Worm (Caenorhabditis elegans): ENCODE measurements around the gene srd-36.
A peak's percentile ranks its signal among the peaks of the same experiment; 100 is the strongest.

Gene srd-36

DNA sequence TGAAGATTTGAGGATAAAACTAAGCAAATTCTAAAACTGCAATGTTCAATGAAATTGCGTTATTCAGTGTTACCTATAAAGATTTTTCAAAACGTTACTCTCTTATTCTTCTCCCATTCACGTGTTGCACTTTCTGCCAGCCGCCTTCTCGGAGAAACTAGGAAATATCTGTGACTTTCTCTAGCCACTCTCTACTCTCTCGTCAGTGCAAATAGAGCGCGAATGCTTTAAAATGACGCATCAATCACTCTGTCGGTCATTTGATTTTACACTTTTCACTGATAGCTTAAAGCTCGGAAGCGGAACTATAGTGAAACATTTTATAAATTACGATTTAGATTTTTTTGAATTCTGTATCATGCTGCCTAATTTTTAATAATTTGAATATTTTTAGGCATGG, 34.3 kb upstream of the srd-36 start (continued):
- TF ChIP-seq pqm-1 (tag; optimal IDR thresholded peaks at IDR 0.05) (peak; percentile 11), mep-1 (tag; optimal IDR thresholded peaks at IDR 0.05) (peak; percentile 88), cey-2 (tag; optimal IDR thresholded peaks at IDR 0.05; ENCODE audit: borderline replicate concordance, insufficient read depth) (no peak), mxl-3 (GFP tag; optimal IDR thresholded peaks at IDR 0.05) (peak; percentile 69), nhr-28 (tag; optimal IDR thresholded peaks at IDR 0.05) (peak; percentile 92), daf-19 (GFP tag; conservative IDR thresholded peaks at IDR 0.05) (no peak), jun-1 (tag; optimal IDR thresholded peaks at IDR 0.05) (no peak), nhr-48 (tag; optimal IDR thresholded peaks at IDR 0.05) (peak; percentile 60), tra-1 (GFP tag; IDR thresholded peaks at IDR 0.05) (peak; percentile 29; the same call in 1 of the 2 replicates), Y75B8A.6 (GFP tag; IDR thresholded peaks at IDR 0.05) (no peak), hmg-1.1 (GFP tag; IDR thresholded peaks at IDR 0.05) (peak; percentile 39; the same call in 1 of the 2 replicates), nhr-237 (tag; optimal IDR thresholded peaks at IDR 0.05) (no peak), lin-1 (GFP tag; IDR thresholded peaks at IDR 0.05) (0 out of 2 replicates have a peak, but pooled peaks have one; percentile 52), zip-11 (GFP tag; IDR thresholded peaks at IDR 0.05) (no peak), unc-39 (tag; optimal IDR thresholded peaks at IDR 0.05) (no peak), ZK337.2 (GFP tag; IDR thresholded peaks at IDR 0.05) (no peak), skn-1 (tag; optimal IDR thresholded peaks at IDR 0.05) (no peak), duxl-1 (tag; optimal IDR thresholded peaks at IDR 0.05; ENCODE audit: poor library complexity) (no peak), dmd-6 (GFP tag; IDR thresholded peaks at IDR 0.05) (peak; percentile 86), dve-1 (tag; optimal IDR thresholded peaks at IDR 0.05; ENCODE audit: insufficient read depth) (peak; percentile 80), Y48G9A.11 (GFP tag; IDR thresholded peaks at IDR 0.05) (no peak), ZK546.5 (tag; optimal IDR thresholded peaks at IDR 0.05) (no peak), ceh-62 (tag; optimal IDR thresholded peaks at IDR 0.05) (no peak), attf-4 (tag; optimal IDR thresholded peaks at IDR 0.05) (no peak), F26F4.8 (GFP tag; conservative IDR thresholded peaks at IDR 0.05) (no peak), egl-43 (GFP tag; IDR thresholded peaks at IDR 0.05) (no peak), ztf-11 (tag; optimal IDR thresholded peaks at IDR 0.05) (no peak), gei-8 (GFP tag; optimal IDR thresholded peaks at IDR 0.05) (no peak), T20F7.1 (GFP tag; optimal IDR thresholded peaks at IDR 0.05) (no peak), daf-8 (GFP tag; IDR thresholded peaks at IDR 0.05) (no peak), nhr-10 (tag; optimal IDR thresholded peaks at IDR 0.05) (peak; percentile 46), F37D6.2 (tag; optimal IDR thresholded peaks at IDR 0.05) (no peak), hlh-30 (tag; optimal IDR thresholded peaks at IDR 0.05; ENCODE audit: insufficient read depth) (peak; percentile 96), ama-1 (optimal IDR thresholded peaks at IDR 0.05) (no peak), Y5F2A.4 (GFP tag; optimal IDR thresholded peaks at IDR 0.05) (no peak), unc-62 (GFP tag; optimal IDR thresholded peaks at IDR 0.05 in 1 of 2) (peak in 1 of 2 experiments; percentile 99), unc-62 (tag; optimal IDR thresholded peaks at IDR 0.05) (no peak), lin-38 (GFP tag; IDR thresholded peaks at IDR 0.05) (peak; percentile 81), lin-15B (tag; optimal IDR thresholded peaks at IDR 0.05) (no peak), vab-7 (GFP tag; IDR thresholded peaks at IDR 0.05) (no peak), nhr-41 (GFP tag; IDR thresholded peaks at IDR 0.05) (no peak), ces-1 (GFP tag; optimal IDR thresholded peaks at IDR 0.05) (no peak), egl-27 (tag; optimal IDR thresholded peaks at IDR 0.05) (no peak), madf-5 (GFP tag; IDR thresholded peaks at IDR 0.05) (no peak), arid-1 (GFP tag; conservative IDR thresholded peaks at IDR 0.05) (no peak), mxl-2 (GFP tag; conservative IDR thresholded peaks at IDR 0.05) (peak; percentile 85), nhr-102 (tag; optimal IDR thresholded peaks at IDR 0.05) (no peak), set-16 (GFP tag; IDR thresholded peaks at IDR 0.05) (no peak), daf-12 (tag; optimal IDR thresholded peaks at IDR 0.05) (no peak), lim-7 (GFP tag; IDR thresholded peaks at IDR 0.05) (no peak), aly-2 (tag; optimal IDR thresholded peaks at IDR 0.05) (no peak), snpc-1.2 (GFP tag; IDR thresholded peaks at IDR 0.05) (no peak)

Measured in whole organism, L4 larva.